Worm (Caenorhabditis elegans) whole organism, L4 larva: ENCODE results near the gene Y111B2A.1.

Source experiments
- F10B5.3 ChIP-seq: sonication (generic microtip); optimal IDR thresholded peaks from 2 replicates; lab custom pipeline; 2016; ENCODE audit warnings: mild to moderate bottlenecking, missing genetic modification characterization, missing compliant biosample characterization
- F44E2.7 ChIP-seq: fragments of 200-800 bp; sonication (Bioruptor generic); IDR thresholded peaks from 2 replicates; pipeline ENCODE4 v2.1.2; 2022; ENCODE audit warnings: missing genetic modification characterization, missing compliant biosample characterization
- R02D3.7 ChIP-seq: fragments of 150-350 bp; sonication (generic microtip); optimal IDR thresholded peaks from 3 replicates; lab custom pipeline; 2014; ENCODE audit warnings: missing biosample characterization, missing genetic modification characterization
- T20F7.1 ChIP-seq: fragments of 200-800 bp; sonication (Bioruptor generic); optimal IDR thresholded peaks from 2 replicates; lab custom pipeline; 2018; ENCODE audit warnings: mild to moderate bottlenecking, missing genetic modification characterization, missing compliant biosample characterization
- Y105C5A.15 ChIP-seq: fragments of 200-800 bp; sonication (Bioruptor generic); IDR thresholded peaks from 2 replicates; pipeline ENCODE4 v1.3.6; 2022; ENCODE audit warnings: missing genetic modification characterization, missing compliant biosample characterization
- Y5F2A.4 ChIP-seq: fragments of 200-800 bp; sonication (Bioruptor generic); optimal IDR thresholded peaks from 2 replicates; lab custom pipeline; 2018; ENCODE audit warnings: mild to moderate bottlenecking, missing genetic modification characterization, missing compliant biosample characterization
- ceh-28 ChIP-seq: fragments of 150-350 bp; optimal IDR thresholded peaks from 2 replicates; lab custom pipeline; 2014; ENCODE audit warnings: missing biosample characterization, missing genetic modification reagents, missing genetic modification characterization
- ceh-44 ChIP-seq: fragments of 200-800 bp; sonication (Bioruptor generic); IDR thresholded peaks from 2 replicates; pipeline ENCODE4 v1.3.6; 2022; ENCODE audit warnings: missing genetic modification reagents, missing genetic modification characterization, missing compliant biosample characterization
- ceh-62 ChIP-seq: sonication (generic microtip); optimal IDR thresholded peaks from 2 replicates; lab custom pipeline; 2017; ENCODE audit warnings: missing biosample characterization, missing genetic modification characterization
- ceh-82 ChIP-seq: sonication (generic microtip); optimal IDR thresholded peaks from 2 replicates; lab custom pipeline; 2017; ENCODE audit warnings: missing biosample characterization, missing genetic modification characterization
- ces-1 ChIP-seq: fragments of 150-350 bp; sonication (generic microtip); optimal IDR thresholded peaks from 4 replicates; lab custom pipeline; 2014; ENCODE audit warnings: missing biosample characterization, missing genetic modification reagents, missing genetic modification characterization
- daf-8 ChIP-seq: fragments of 200-800 bp; sonication (Bioruptor generic); IDR thresholded peaks from 2 replicates; pipeline ENCODE4 v1.3.6; 2022; ENCODE audit warnings: missing genetic modification characterization, missing compliant biosample characterization
- dmd-8 ChIP-seq: fragments of 200-800 bp; sonication (Bioruptor generic); IDR thresholded peaks from 2 replicates; pipeline ENCODE4 v1.3.6; 2022; ENCODE audit warnings: missing genetic modification characterization, missing compliant biosample characterization
- dpl-1 ChIP-seq: fragments of 150-350 bp; optimal IDR thresholded peaks from 2 replicates; lab custom pipeline; 2014; ENCODE audit warnings: missing biosample characterization, missing genetic modification reagents, missing genetic modification characterization
- duxl-1 ChIP-seq: sonication (generic microtip); optimal IDR thresholded peaks from 2 replicates; lab custom pipeline; 2016; ENCODE audit warnings: mild to moderate bottlenecking, missing genetic modification characterization, moderate library complexity, missing compliant biosample characterization; ENCODE audit not compliant: poor library complexity
- fkh-10 ChIP-seq: fragments of 150-350 bp; optimal IDR thresholded peaks from 2 replicates; lab custom pipeline; 2014; ENCODE audit warnings: missing biosample characterization, missing genetic modification reagents, missing genetic modification characterization
- gei-8 ChIP-seq: fragments of 200-800 bp; sonication (Bioruptor generic); optimal IDR thresholded peaks from 2 replicates; lab custom pipeline; 2018; ENCODE audit warnings: mild to moderate bottlenecking, missing genetic modification characterization, missing compliant biosample characterization
- hmg-1.1 ChIP-seq: fragments of 200-800 bp; sonication (Bioruptor generic); IDR thresholded peaks from 2 replicates; pipeline ENCODE4 v1.3.6; 2022; ENCODE audit warnings: missing genetic modification reagents, missing genetic modification characterization, missing compliant biosample characterization
- jun-1 ChIP-seq: fragments of 150-350 bp; optimal IDR thresholded peaks from 2 replicates; lab custom pipeline; 2014; ENCODE audit warnings: missing biosample characterization, missing genetic modification reagents, missing genetic modification characterization
- lin-1 ChIP-seq: fragments of 200-800 bp; sonication (Bioruptor generic); IDR thresholded peaks from 2 replicates; pipeline ENCODE4 v1.3.6; 2022; ENCODE audit warnings: missing genetic modification reagents, missing genetic modification characterization, missing compliant biosample characterization
- lin-13 ChIP-seq: fragments of 150-350 bp; optimal IDR thresholded peaks from 2 replicates; lab custom pipeline; 2014; ENCODE audit warnings: missing biosample characterization, missing genetic modification reagents, missing genetic modification characterization
- lin-39 ChIP-seq: fragments of 150-350 bp; optimal IDR thresholded peaks from 2 replicates; lab custom pipeline; 2014; ENCODE audit warnings: missing biosample characterization, missing genetic modification reagents, missing genetic modification characterization
- lir-3 ChIP-seq: sonication (generic microtip); optimal IDR thresholded peaks from 2 replicates; lab custom pipeline; 2016; ENCODE audit warnings: mild to moderate bottlenecking, missing genetic modification characterization, missing compliant biosample characterization
- lsy-2 ChIP-seq, 2 experiments: fragments of 150-350 bp in 1 of 2; sonication (generic microtip) in 1 of 2; optimal IDR thresholded peaks; 2 replicates each; lab custom pipeline; 2014 to 2017; ENCODE audit warnings: missing biosample characterization in 2 of 2, missing genetic modification characterization in 2 of 2
- madf-9 ChIP-seq: fragments of 200-800 bp; sonication (Bioruptor generic); conservative IDR thresholded peaks from 2 replicates; pipeline ENCODE4 v1.3.6; 2022; ENCODE audit warnings: missing genetic modification reagents, missing genetic modification characterization, missing compliant biosample characterization
- mdl-1 ChIP-seq, 2 experiments: fragments of 150-350 bp in 1 of 2; sonication (generic microtip) in 1 of 2; optimal IDR thresholded peaks; 2 replicates each; lab custom pipeline; 2014 to 2017; ENCODE audit warnings: missing biosample characterization in 2 of 2, missing genetic modification characterization in 2 of 2
- nhr-102 ChIP-seq: sonication (generic microtip); optimal IDR thresholded peaks from 2 replicates; lab custom pipeline; 2016; ENCODE audit warnings: mild to moderate bottlenecking, missing genetic modification characterization, moderate library complexity, missing compliant biosample characterization
- nhr-111 ChIP-seq: fragments of 200-800 bp; sonication (Bioruptor generic); optimal IDR thresholded peaks from 2 replicates; lab custom pipeline; 2018; ENCODE audit warnings: mild to moderate bottlenecking, missing genetic modification characterization, missing compliant biosample characterization
- nhr-237 ChIP-seq: sonication (generic microtip); optimal IDR thresholded peaks from 2 replicates; lab custom pipeline; 2017; ENCODE audit warnings: missing biosample characterization, missing genetic modification characterization
- nhr-28 ChIP-seq: fragments of 150-350 bp; optimal IDR thresholded peaks from 2 replicates; lab custom pipeline; 2014; ENCODE audit warnings: missing biosample characterization, missing genetic modification characterization
- nhr-41 ChIP-seq: fragments of 200-800 bp; sonication (Bioruptor generic); IDR thresholded peaks from 2 replicates; pipeline ENCODE4 v1.3.6; 2022; ENCODE audit warnings: missing genetic modification reagents, missing genetic modification characterization, missing compliant biosample characterization
- nhr-48 ChIP-seq: sonication (generic microtip); optimal IDR thresholded peaks from 2 replicates; lab custom pipeline; 2016; ENCODE audit warnings: mild to moderate bottlenecking, missing genetic modification characterization, missing compliant biosample characterization
- pha-4 ChIP-seq, 2 experiments: fragments of 150-350 bp in 1 of 2; fragments of 200-800 bp in 1 of 2; sonication (Bioruptor generic) in 1 of 2; IDR thresholded peaks in 1 of 2; optimal IDR thresholded peaks in 1 of 2; 2 replicates each; pipeline versions ENCODE4 v1.3.6 to Lab custom; 2014 to 2022; ENCODE audit warnings: missing genetic modification characterization in 2 of 2, missing genetic modification reagents in 2 of 2, missing biosample characterization in 1 of 2, missing compliant biosample characterization in 1 of 2
- php-3 ChIP-seq: fragments of 200-800 bp; sonication (Bioruptor generic); IDR thresholded peaks from 2 replicates; pipeline ENCODE4 v1.3.6; 2022; ENCODE audit warnings: missing genetic modification reagents, missing genetic modification characterization, missing compliant biosample characterization
- pqm-1 ChIP-seq: sonication (generic microtip); optimal IDR thresholded peaks from 2 replicates; lab custom pipeline; 2017; ENCODE audit warnings: missing biosample characterization, missing genetic modification characterization
- sdz-12 ChIP-seq: fragments of 200-800 bp; sonication (Bioruptor generic); optimal IDR thresholded peaks from 2 replicates; lab custom pipeline; 2018; ENCODE audit warnings: mild to moderate bottlenecking, missing genetic modification characterization, missing compliant biosample characterization
- set-16 ChIP-seq: fragments of 200-800 bp; sonication (Bioruptor generic); IDR thresholded peaks from 2 replicates; pipeline ENCODE4 v1.3.6; 2022; ENCODE audit warnings: missing genetic modification reagents, missing genetic modification characterization, missing compliant biosample characterization
- skn-1 ChIP-seq: fragments of 150-350 bp; optimal IDR thresholded peaks from 2 replicates; lab custom pipeline; 2014; ENCODE audit warnings: missing biosample characterization, missing genetic modification characterization
- snpc-1.2 ChIP-seq: fragments of 200-800 bp; sonication (Bioruptor generic); IDR thresholded peaks from 2 replicates; pipeline ENCODE4 v1.3.6; 2022; ENCODE audit warnings: missing genetic modification reagents, missing genetic modification characterization, missing compliant biosample characterization
- snpc-4 ChIP-seq: fragments of 150-350 bp; optimal IDR thresholded peaks from 2 replicates; lab custom pipeline; 2014; ENCODE audit warnings: missing biosample characterization, missing genetic modification characterization
- spr-1 ChIP-seq: sonication (generic microtip); optimal IDR thresholded peaks from 2 replicates; lab custom pipeline; 2016; ENCODE audit warnings: mild to moderate bottlenecking, missing genetic modification characterization, missing compliant biosample characterization
- spr-3 ChIP-seq: fragments of 200-800 bp; sonication (Bioruptor generic); optimal IDR thresholded peaks from 2 replicates; lab custom pipeline; 2018; ENCODE audit warnings: mild to moderate bottlenecking, missing genetic modification characterization, missing compliant biosample characterization
- tag-97 ChIP-seq: fragments of 200-800 bp; sonication (Bioruptor generic); IDR thresholded peaks from 2 replicates; pipeline ENCODE4 v1.3.6; 2022; ENCODE audit warnings: missing genetic modification characterization, missing compliant biosample characterization
- tra-1 ChIP-seq: fragments of 200-800 bp; sonication (Bioruptor generic); IDR thresholded peaks from 2 replicates; pipeline ENCODE4 v1.3.6; 2022; ENCODE audit warnings: missing genetic modification reagents, missing genetic modification characterization, missing compliant biosample characterization
- unc-130 ChIP-seq: sonication (generic microtip); optimal IDR thresholded peaks from 2 replicates; lab custom pipeline; 2016; ENCODE audit warnings: missing genetic modification reagents, missing genetic modification characterization, missing compliant biosample characterization
- unc-39 ChIP-seq: sonication (generic microtip); optimal IDR thresholded peaks from 2 replicates; lab custom pipeline; 2017; ENCODE audit warnings: missing biosample characterization, missing genetic modification characterization
- unc-62 ChIP-seq, 3 experiments: fragments of 150-350 bp in 1 of 3; sonication (generic microtip); optimal IDR thresholded peaks in 2 of 3; peaks in 1 of 3; 1 replicate in 1 of 3; 2 replicates in 2 of 3; lab custom pipeline; 2014 to 2017; ENCODE audit warnings: missing biosample characterization in 3 of 3, missing genetic modification characterization in 3 of 3, missing genetic modification reagents in 3 of 3, missing genotype in 1 of 3
- zag-1 ChIP-seq: fragments of 150-350 bp; optimal IDR thresholded peaks from 2 replicates; lab custom pipeline; 2014; ENCODE audit warnings: missing biosample characterization, missing genetic modification characterization
- ztf-11 ChIP-seq: fragments of 150-350 bp; optimal IDR thresholded peaks from 2 replicates; lab custom pipeline; 2014; ENCODE audit warnings: missing biosample characterization, missing genetic modification characterization
- ztf-7 ChIP-seq: fragments of 150-350 bp; optimal IDR thresholded peaks from 2 replicates; lab custom pipeline; 2014; ENCODE audit warnings: missing biosample characterization, missing genetic modification characterization

The Y111B2A.1 gene

ce11 chrIII:12456801-12457647 is 38.4 kb downstream of the Y111B2A.1 start, which contains the start of the genes scav-3 and Y49E10.21 (continued):
- TF ChIP-seq duxl-1 (tag; lab: Kevin White, UChicago) (no peak), ztf-11 (tag; lab: Kevin White, UChicago) (no peak), nhr-102 (tag; lab: Kevin White, UChicago) (no peak), set-16 (GFP tag; lab: Robert Waterston, UW) (no peak), unc-39 (tag; lab: Kevin White, UChicago) (no peak), lsy-2 (tag; optimal IDR thresholded peaks at IDR 0.05; lab: Kevin White, UChicago) (peak in 1 of 2 experiments; percentile 39), daf-8 (no peak), sdz-12 (no peak), fkh-10 (no peak), php-3 (no peak), R02D3.7 (tag; lab: Kevin White, UChicago) (no peak), gei-8 (GFP tag; lab: Kevin White, UChicago) (no peak), Y105C5A.15 (GFP tag; lab: Robert Waterston, UW) (no peak), nhr-41 (GFP tag; lab: Robert Waterston, UW) (no peak), Y5F2A.4 (no peak), unc-62 (GFP tag; optimal IDR thresholded peaks at IDR 0.05 in 1 of 2; lab: Kevin White, UChicago) (no peak), unc-62 (tag; optimal IDR thresholded peaks at IDR 0.05; lab: Kevin White, UChicago) (no peak), nhr-111 (GFP tag; lab: Kevin White, UChicago) (no peak), spr-1 (tag; lab: Kevin White, UChicago) (no peak), tra-1 (GFP tag; lab: Robert Waterston, UW) (no peak), F44E2.7 (GFP tag; lab: Robert Waterston, UW) (no peak), dpl-1 (GFP tag; lab: Kevin White, UChicago) (peak; percentile 38), pqm-1 (tag; lab: Kevin White, UChicago) (peak; percentile 40), ceh-28 (tag; lab: Kevin White, UChicago) (peak; percentile 62), zag-1 (tag; lab: Kevin White, UChicago) (no peak), T20F7.1 (GFP tag; lab: Kevin White, UChicago) (no peak), F10B5.3 (tag; lab: Kevin White, UChicago) (no peak), nhr-48 (tag; lab: Kevin White, UChicago) (no peak), unc-130 (GFP tag; lab: Kevin White, UChicago) (peak; percentile 26), ces-1 (GFP tag; lab: Kevin White, UChicago) (no peak), madf-9 (GFP tag; lab: Robert Waterston, UW) (no peak), jun-1 (no peak), mdl-1 (tag; optimal IDR thresholded peaks at IDR 0.05; lab: Kevin White, UChicago) (peak in 1 of 2 experiments; percentile 33), pha-4 (GFP tag; IDR thresholded peaks at IDR 0.05; lab: Robert Waterston, UW) (no peak), pha-4 (tag; optimal IDR thresholded peaks at IDR 0.05; lab: Kevin White, UChicago) (no peak), lin-39 (tag; lab: Kevin White, UChicago) (no peak), ceh-44 (no peak), tag-97 (GFP tag; lab: Robert Waterston, UW) (no peak), spr-3 (GFP tag; lab: Kevin White, UChicago) (no peak), snpc-1.2 (no peak), snpc-4 (no peak), ztf-7 (tag; lab: Kevin White, UChicago) (peak; percentile 8), nhr-237 (tag; lab: Kevin White, UChicago) (no peak), skn-1 (tag; lab: Kevin White, UChicago) (no peak), ceh-62 (tag; lab: Kevin White, UChicago) (no peak), nhr-28 (peak; percentile 69), ceh-82 (tag; lab: Kevin White, UChicago) (no peak), dmd-8 (GFP tag; lab: Robert Waterston, UW) (no peak), hmg-1.1 (GFP tag; lab: Robert Waterston, UW) (no peak), lin-1 (GFP tag; lab: Robert Waterston, UW) (no peak), lin-13 (GFP tag; lab: Kevin White, UChicago) (peak; percentile 11), lir-3 (tag; lab: Kevin White, UChicago) (no peak)
